Worm (Caenorhabditis elegans): ENCODE results near the gene ceh-58.
A peak's percentile ranks its signal among the peaks of the same experiment; 100 is the strongest.

ceh-58 gene

DNA sequence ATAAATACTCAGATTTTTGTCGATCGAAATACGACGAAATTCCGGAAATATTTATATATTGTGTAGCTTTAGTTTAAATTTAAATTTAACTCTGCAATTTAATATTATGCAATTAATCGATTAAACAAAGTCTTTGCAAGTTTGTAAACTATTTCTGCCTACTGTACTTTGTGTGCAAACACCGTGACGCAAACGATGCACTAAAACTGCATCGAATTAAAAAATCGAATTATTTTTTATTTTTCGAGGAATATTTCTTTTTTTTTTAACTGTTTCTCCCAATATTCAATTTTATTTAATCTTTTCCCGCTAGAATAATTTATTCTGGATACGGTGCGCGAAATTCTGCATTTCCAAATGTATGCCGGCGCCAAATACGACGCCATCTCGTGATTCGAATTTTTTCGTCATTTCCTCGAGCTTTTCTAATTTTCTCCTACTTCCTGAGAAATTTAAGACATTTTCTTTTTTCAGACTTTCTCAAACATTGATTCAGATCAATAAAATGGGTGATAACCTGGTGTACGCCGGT is 47.0 kb upstream of the ceh-58 start, which contains the start of gene eif-2A (continued):
- TF ChIP-seq Y79H2A.3 (GFP tag; conservative IDR thresholded peaks at IDR 0.05) (no peak), let-607 (tag; optimal IDR thresholded peaks at IDR 0.05) (no peak), lir-1 (GFP tag; conservative IDR thresholded peaks at IDR 0.05) (no peak), rec-8 (tag; optimal IDR thresholded peaks at IDR 0.05) (no peak), dpl-1 (GFP tag; optimal IDR thresholded peaks at IDR 0.05) (peak; percentile 72), F57A8.1 (GFP tag; optimal IDR thresholded peaks at IDR 0.05) (no peak), Y67H2A.10 (GFP tag; conservative IDR thresholded peaks at IDR 0.05) (no peak), attf-5 (GFP tag; optimal IDR thresholded peaks at IDR 0.05) (peak; percentile 10), tlf-1 (GFP tag; optimal IDR thresholded peaks at IDR 0.05) (no peak), B0019.2 (GFP tag; conservative IDR thresholded peaks at IDR 0.05) (no peak), lsy-27 (tag; optimal IDR thresholded peaks at IDR 0.05; ENCODE audit: borderline replicate concordance, insufficient read depth) (no peak), die-1 (tag; optimal IDR thresholded peaks at IDR 0.05) (no peak), F37B4.10 (GFP tag; IDR thresholded peaks at IDR 0.05) (no peak), egrh-3 (GFP tag; IDR thresholded peaks at IDR 0.05) (no peak), snpc-1.1 (tag; optimal IDR thresholded peaks at IDR 0.05; ENCODE audit: insufficient read depth) (no peak), K12H6.12 (tag; optimal IDR thresholded peaks at IDR 0.05) (no peak), xnd-1 (tag; optimal IDR thresholded peaks at IDR 0.05) (peak; percentile 72), mel-28 (tag; optimal IDR thresholded peaks at IDR 0.05; ENCODE audit: borderline replicate concordance) (no peak), snpc-3.4 (tag; optimal IDR thresholded peaks at IDR 0.05) (peak; percentile 17), rcor-1 (GFP tag; IDR thresholded peaks at IDR 0.05) (no peak), atf-7 (tag; optimal IDR thresholded peaks at IDR 0.05) (no peak), ceh-91 (GFP tag; IDR thresholded peaks at IDR 0.05) (peak; percentile 76), madf-6 (GFP tag; IDR thresholded peaks at IDR 0.05) (peak; percentile 94), chd-7 (tag; optimal IDR thresholded peaks at IDR 0.05) (no peak), let-526 (GFP tag; IDR thresholded peaks at IDR 0.05) (no peak), fkh-3 (tag; optimal IDR thresholded peaks at IDR 0.05) (no peak), efl-1 (GFP tag; optimal IDR thresholded peaks at IDR 0.05) (peak; percentile 88), cebp-1 (GFP tag; IDR thresholded peaks at IDR 0.05) (no peak), cebp-1 (tag; optimal IDR thresholded peaks at IDR 0.05) (peak; percentile 31), lin-26 (GFP tag; IDR thresholded peaks at IDR 0.05) (no peak), nhr-80 (tag; optimal IDR thresholded peaks at IDR 0.05) (no peak)

DNA sequence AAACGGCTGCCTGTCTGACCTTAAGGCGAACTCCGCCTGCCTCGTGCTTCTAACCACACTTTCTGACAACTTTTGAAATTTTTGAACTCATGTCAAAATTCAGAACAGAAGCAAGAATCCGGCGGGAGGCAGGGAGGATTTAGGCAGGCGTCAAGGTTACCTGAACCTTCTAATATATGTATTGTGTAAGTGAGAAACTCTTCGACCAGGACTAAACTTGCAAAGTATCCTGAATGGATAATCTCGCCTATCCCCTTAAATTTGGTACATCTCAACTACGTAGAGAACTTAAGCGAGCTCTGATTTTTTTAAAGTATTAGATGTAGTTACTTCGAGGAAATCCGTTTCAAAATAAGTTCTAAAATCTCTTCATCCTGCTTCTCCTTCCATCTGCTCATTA is 41.6 kb upstream of the ceh-58 start, which contains the start of gene E04D5.5:
TSS of gene E04D5.5 (plus strand) at position 301 of the 400 bp plus-strand sequence.
- TF ChIP-seq F37B4.10 (GFP tag; IDR thresholded peaks at IDR 0.05) (no peak), ztf-3 (GFP tag; optimal IDR thresholded peaks at IDR 0.05) (no peak)

DNA sequence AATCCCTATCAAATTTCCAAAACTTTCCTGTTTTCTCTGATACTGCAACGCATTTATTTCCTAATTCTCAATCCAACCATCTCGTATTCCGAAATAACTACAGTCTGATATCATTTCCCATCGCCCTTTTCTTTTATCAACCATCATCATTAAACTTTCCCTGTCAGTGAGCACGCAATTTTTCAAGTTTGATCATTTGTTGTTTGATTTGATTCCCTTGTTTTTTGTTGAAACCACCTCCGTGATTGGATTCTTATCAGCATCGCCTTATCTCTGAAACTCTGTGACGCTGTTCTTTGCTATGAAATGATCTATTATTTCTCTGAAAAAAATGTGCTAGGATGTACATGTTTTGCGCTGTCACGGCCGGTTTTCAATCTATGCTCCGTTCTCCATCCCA is 33.6 kb upstream of the ceh-58 start:
- peak; percentile 92 for TF ChIP-seq nhr-80 (tag; optimal IDR thresholded peaks at IDR 0.05)
- no peak for TF ChIP-seq let-526 (GFP tag; IDR thresholded peaks at IDR 0.05)
- no peak for TF ChIP-seq hrde-1 (tag; optimal IDR thresholded peaks at IDR 0.05; ENCODE audit: borderline replicate concordance)
- TF ChIP-seq hmg-20 (GFP tag; IDR thresholded peaks at IDR 0.05), result no peak

Measured in whole organism, young adult.